Worm (Caenorhabditis elegans) whole organism, midembryonic: ENCODE data around the gene atf-6.

ENCODE experiments used
- T22C8.4 ChIP-seq: fragments of 200-800 bp; sonication (Bioruptor generic); IDR thresholded peaks from 2 replicates; pipeline ENCODE4 v1.3.6; 2022; ENCODE audit warnings: missing genetic modification characterization, missing compliant biosample characterization
- cog-1 ChIP-seq: sonication (generic microtip); optimal IDR thresholded peaks from 2 replicates; lab custom pipeline; 2016; ENCODE audit warnings: missing genetic modification characterization, missing compliant biosample characterization
- flt-1 ChIP-seq: fragments of 200-800 bp; sonication (Bioruptor generic); IDR thresholded peaks from 2 replicates; pipeline ENCODE4 v1.3.6; 2022; ENCODE audit warnings: missing genetic modification characterization, missing compliant biosample characterization
- klf-2 ChIP-seq: fragments of 200-800 bp; sonication (Bioruptor generic); conservative IDR thresholded peaks from 2 replicates; pipeline ENCODE4 v1.3.6; 2022; ENCODE audit warnings: missing genetic modification reagents, missing genetic modification characterization, missing compliant biosample characterization
- med-1 ChIP-seq: sonication (generic microtip); optimal IDR thresholded peaks from 2 replicates; lab custom pipeline; 2017; ENCODE audit warnings: missing genetic modification characterization, mild to moderate bottlenecking, missing compliant biosample characterization, antibody characterized with exemption, missing genetic modification reagents; ENCODE audit not compliant: insufficient read depth
- ref-1 ChIP-seq: fragments of 200-800 bp; sonication (Bioruptor generic); conservative IDR thresholded peaks from 2 replicates; pipeline ENCODE4 v1.3.6; 2022; ENCODE audit warnings: missing genetic modification reagents, missing genetic modification characterization, missing compliant biosample characterization
- tab-1 ChIP-seq: fragments of 200-800 bp; sonication (Bioruptor generic); IDR thresholded peaks from 2 replicates; pipeline ENCODE4 v1.3.6; 2022; ENCODE audit warnings: missing genetic modification characterization, missing compliant biosample characterization
- ztf-23 ChIP-seq: fragments of 200-800 bp; sonication (Bioruptor generic); IDR thresholded peaks from 2 replicates; pipeline ENCODE4 v1.3.6; 2022; ENCODE audit warnings: missing genetic modification reagents, missing genetic modification characterization, missing compliant biosample characterization
- ztf-29 ChIP-seq: fragments of 200-800 bp; sonication (Bioruptor generic); IDR thresholded peaks from 2 replicates; pipeline ENCODE4 v1.3.6; 2022; ENCODE audit warnings: missing genetic modification reagents, missing genetic modification characterization, missing compliant biosample characterization

The atf-6 gene

ce11 chrX:12532405-12532804, 51.7 kb downstream of the atf-6 start:
- TF ChIP-seq cog-1 (tag; lab: Kevin White, UChicago) (no peak), T22C8.4 (GFP tag; lab: Robert Waterston, UW) (no peak), ztf-29 (GFP tag; lab: Robert Waterston, UW) (no peak), ztf-23 (GFP tag; lab: Robert Waterston, UW) (no peak), tab-1 (no peak), ref-1 (GFP tag; lab: Robert Waterston, UW) (no peak), flt-1 (GFP tag; lab: Robert Waterston, UW) (no peak), klf-2 (GFP tag; lab: Robert Waterston, UW) (no peak), med-1 (no peak)

- TF ChIP-seq cog-1 (tag; lab: Kevin White, UChicago) (no peak), med-1 (no peak), ztf-29 (GFP tag; lab: Robert Waterston, UW) (no peak), T22C8.4 (GFP tag; lab: Robert Waterston, UW) (no peak), klf-2 (GFP tag; lab: Robert Waterston, UW) (no peak), flt-1 (GFP tag; lab: Robert Waterston, UW) (no peak), ztf-23 (GFP tag; lab: Robert Waterston, UW) (no peak), tab-1 (no peak), ref-1 (GFP tag; lab: Robert Waterston, UW) (no peak)
Measured at ce11 chrX:12534476-12534875, 53.7 kb downstream of the atf-6 start.
